Worm (Caenorhabditis elegans): Measurements from ENCODE around the gene pgp-5.

ce11 chrX:10844137-10844536, 15.0 kb downstream of the pgp-5 start:
- no peak for TF ChIP-seq elt-4 (tag; optimal IDR thresholded peaks at IDR 0.05)
- TF ChIP-seq unc-55 (GFP tag; optimal IDR thresholded peaks at IDR 0.05): no peak
- TF ChIP-seq ceh-22 (tag; optimal IDR thresholded peaks at IDR 0.05): no peak
- no peak for TF ChIP-seq lim-6 (tag; optimal IDR thresholded peaks at IDR 0.05)
- no peak for TF ChIP-seq syd-9 (tag; optimal IDR thresholded peaks at IDR 0.05)
- TF ChIP-seq ceh-48 (tag; optimal IDR thresholded peaks at IDR 0.05): no peak
- TF ChIP-seq F13H6.1 (tag; optimal IDR thresholded peaks at IDR 0.05): no peak
- TF ChIP-seq ceh-24 (tag; optimal IDR thresholded peaks at IDR 0.05): no peak
- no peak for TF ChIP-seq nfya-1 (tag; optimal IDR thresholded peaks at IDR 0.05)
- no peak for TF ChIP-seq unc-86 (tag; optimal IDR thresholded peaks at IDR 0.05)
